Fruit fly (Drosophila melanogaster) whole organism, larva: ENCODE data around the gene CG43153.

Experiments
- noc ChIP-seq: fragments of 200-800 bp; sonication (Bioruptor generic); optimal IDR thresholded peaks from 3 replicates; lab custom pipeline; 2019; ENCODE audit warnings: missing biosample characterization, mild to moderate bottlenecking, missing genetic modification characterization, moderate library complexity

The CG43153 gene

DNA sequence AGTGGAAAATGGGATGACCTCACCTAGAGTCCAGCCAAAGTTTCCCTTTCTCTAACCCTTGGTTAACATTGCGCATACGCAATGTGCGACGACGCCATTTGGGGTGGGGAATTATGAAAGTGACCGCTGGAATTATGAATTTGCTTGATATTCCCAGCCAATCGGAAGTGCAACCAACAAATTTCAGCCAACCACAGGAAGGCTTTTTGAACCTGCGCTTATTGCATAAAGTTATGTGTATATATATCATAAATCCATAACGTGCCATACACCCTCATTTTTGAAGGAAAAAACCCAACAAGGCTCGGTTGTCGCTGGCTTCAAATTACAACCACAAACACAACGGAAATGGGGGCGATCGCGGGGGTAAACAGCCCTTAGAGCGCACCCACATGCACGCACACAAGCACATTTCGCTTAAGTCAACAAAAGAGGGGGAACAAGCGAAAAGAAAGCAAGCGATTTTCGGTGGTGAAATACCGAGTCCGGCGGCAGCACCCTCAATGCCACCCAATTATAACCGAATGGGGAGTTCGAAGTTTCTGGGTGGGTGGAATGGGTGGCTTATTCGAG, 34.0 kb downstream of the CG43153 start:
- TF ChIP-seq noc (tag; lab: Kevin White, UChicago) = no peak

DNA sequence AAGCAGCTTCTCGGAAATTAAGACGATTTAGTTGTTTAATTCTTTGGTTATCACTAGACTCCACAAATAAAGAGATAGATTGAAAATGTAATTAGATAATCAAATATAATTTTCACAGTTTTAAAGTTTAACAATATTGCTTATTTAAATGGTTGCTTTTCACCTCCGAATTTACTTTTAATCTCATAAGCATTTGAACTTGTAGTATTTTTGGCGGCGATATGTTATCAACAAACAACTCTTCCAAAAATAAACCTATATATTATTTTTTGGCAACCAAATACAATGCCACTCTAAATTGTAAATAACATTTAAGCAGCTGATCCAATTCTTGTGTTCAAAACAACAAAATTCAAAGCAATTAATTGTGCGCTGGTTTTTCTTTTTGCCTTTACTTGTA, 38.2 kb downstream of the CG43153 start, which contains the start of the genes CG43355 and sala:
Gene CG43355 (plus strand): TSS at position 301 of the 400 bp plus-strand sequence.
Gene sala (plus strand): TSS at position 301 of the 400 bp plus-strand sequence.
- no peak for TF ChIP-seq noc (tag; lab: Kevin White, UChicago)

DNA sequence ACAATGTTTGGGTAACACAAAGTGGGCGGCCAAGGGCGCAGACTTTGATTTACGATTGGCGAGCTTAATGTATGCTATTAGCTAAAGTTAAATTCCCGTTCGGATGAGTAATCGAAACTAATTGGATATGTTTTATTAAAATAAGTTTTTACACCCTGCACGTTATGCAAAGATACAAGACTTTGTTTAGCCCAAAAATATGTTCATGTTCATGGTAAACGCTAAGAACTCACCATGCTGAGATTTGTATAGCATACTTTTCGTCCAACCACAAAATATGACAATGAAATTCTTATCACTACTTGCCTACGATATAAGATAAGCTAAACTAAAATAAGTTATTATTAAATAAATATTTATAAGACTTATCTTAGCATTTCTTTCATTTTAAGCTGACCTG, 47.6 kb downstream of the CG43153 start:
- no peak for TF ChIP-seq noc (tag; lab: Kevin White, UChicago)

DNA sequence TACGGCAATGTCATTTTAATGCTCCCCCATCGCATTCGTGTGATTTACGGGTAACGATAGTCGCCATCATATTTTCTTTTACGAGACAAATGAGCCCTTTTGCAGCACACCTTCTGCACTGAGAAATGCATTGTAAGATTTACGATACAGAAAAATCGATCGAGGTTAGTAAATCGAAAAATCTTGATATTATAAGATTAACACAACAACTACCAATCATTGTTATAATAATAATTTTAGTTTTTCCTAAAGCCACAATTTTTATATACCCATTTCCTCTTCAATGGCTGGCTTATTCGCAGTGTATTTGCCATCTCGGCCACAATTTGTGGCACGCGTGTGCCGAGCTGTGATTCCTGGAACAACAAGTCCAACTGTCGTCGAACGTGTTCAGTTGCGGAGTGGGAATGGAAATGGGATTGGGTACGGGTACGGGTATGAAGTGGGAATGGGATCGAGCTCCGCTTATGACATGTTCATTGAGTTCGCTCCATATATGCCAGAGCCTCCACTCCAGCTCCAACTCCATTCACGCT, 50.5 kb downstream of the CG43153 start:
- no peak for TF ChIP-seq noc (tag; lab: Kevin White, UChicago)
